Fruit fly (Drosophila melanogaster) whole organism, embryonic: Measurements from ENCODE around the gene CG15498.
A peak's percentile ranks its signal among the peaks of the same experiment; 100 is the strongest.

Experiments used
- ATbp ChIP-seq: fragments of 200-800 bp; sonication (Bioruptor generic); optimal IDR thresholded peaks from 2 replicates; lab custom pipeline; 2017; ENCODE audit warnings: missing biosample characterization, mild to moderate bottlenecking, missing genetic modification characterization, missing genetic modification reagents
- Atf3 ChIP-seq: fragments of 200-800 bp; sonication (Bioruptor generic); optimal IDR thresholded peaks from 3 replicates; lab custom pipeline; 2016; ENCODE audit warnings: missing biosample characterization, missing genetic modification characterization
- B-H2 ChIP-seq: fragments of 200-800 bp; sonication (Bioruptor generic); optimal IDR thresholded peaks from 2 replicates; lab custom pipeline; 2018; ENCODE audit warnings: missing biosample characterization, mild to moderate bottlenecking, missing genetic modification characterization
- CG10147 ChIP-seq: fragments of 200-800 bp; sonication (Bioruptor generic); optimal IDR thresholded peaks from 2 replicates; lab custom pipeline; 2019; ENCODE audit warnings: missing biosample characterization, mild to moderate bottlenecking, missing genetic modification characterization, moderate library complexity
- CG1024 ChIP-seq: fragments of 200-800 bp; sonication (Bioruptor generic); IDR thresholded peaks from 2 replicates; pipeline ENCODE4 v1.3.6; 2022; ENCODE audit warnings: missing biosample characterization, missing genetic modification characterization
- CG10462 ChIP-seq: fragments of 200-800 bp; sonication (Bioruptor generic); optimal IDR thresholded peaks from 2 replicates; lab custom pipeline; 2016; ENCODE audit warnings: missing biosample characterization, missing genetic modification characterization
- CG11085 ChIP-seq: fragments of 200-800 bp; sonication (Bioruptor generic); IDR thresholded peaks from 2 replicates; pipeline ENCODE4 v1.3.6; 2022; ENCODE audit warnings: missing biosample characterization, missing genetic modification characterization
- CG13123 ChIP-seq: fragments of 200-800 bp; sonication (Bioruptor generic); optimal IDR thresholded peaks from 2 replicates; lab custom pipeline; 2016; ENCODE audit warnings: missing biosample characterization, missing genetic modification characterization
- CG14441 ChIP-seq: fragments of 200-800 bp; sonication (Bioruptor generic); IDR thresholded peaks from 2 replicates; pipeline ENCODE4 v1.3.6; 2022; ENCODE audit warnings: missing biosample characterization, missing genetic modification characterization
- CG16779 ChIP-seq: fragments of 200-800 bp; sonication (Bioruptor generic); IDR thresholded peaks from 2 replicates; pipeline ENCODE4 v1.3.6; 2022; ENCODE audit warnings: missing biosample characterization, missing genetic modification characterization
- CG17568 ChIP-seq: fragments of 200-800 bp; sonication (Bioruptor generic); optimal IDR thresholded peaks from 2 replicates; lab custom pipeline; 2018; ENCODE audit warnings: missing biosample characterization, mild to moderate bottlenecking, missing genetic modification characterization, moderate library complexity
- CG17912 ChIP-seq: fragments of 200-800 bp; sonication (Bioruptor generic); optimal IDR thresholded peaks from 2 replicates; lab custom pipeline; 2018; ENCODE audit warnings: missing biosample characterization, mild to moderate bottlenecking, missing genetic modification characterization
- CG31365 ChIP-seq: fragments of 200-800 bp; sonication (Bioruptor generic); optimal IDR thresholded peaks from 2 replicates; lab custom pipeline; 2018; ENCODE audit warnings: missing biosample characterization, mild to moderate bottlenecking, missing genetic modification characterization
- CG32767 ChIP-seq: fragments of 200-800 bp; sonication (Bioruptor generic); IDR thresholded peaks from 2 replicates; pipeline ENCODE4 v1.3.6; 2022; ENCODE audit warnings: missing biosample characterization, missing genetic modification characterization
- CG4328 ChIP-seq: fragments of 200-800 bp; sonication (Bioruptor generic); optimal IDR thresholded peaks from 3 replicates; lab custom pipeline; 2017; ENCODE audit warnings: missing biosample characterization, missing genetic modification reagents, missing genetic modification characterization
- CG4404 ChIP-seq: fragments of 200-800 bp; sonication (Bioruptor generic); IDR thresholded peaks from 2 replicates; pipeline ENCODE4 v1.3.6; 2022; ENCODE audit warnings: missing biosample characterization, missing genetic modification characterization
- CG4424 ChIP-seq: fragments of 200-800 bp; sonication (Bioruptor generic); optimal IDR thresholded peaks from 3 replicates; lab custom pipeline; 2016; ENCODE audit warnings: missing biosample characterization, missing genetic modification characterization
- CG6791 ChIP-seq: fragments of 200-800 bp; sonication (Bioruptor generic); IDR thresholded peaks from 3 replicates; pipeline ENCODE4 v1.3.6; 2022; ENCODE audit warnings: missing biosample characterization, missing genetic modification characterization; ENCODE audit not compliant: partially characterized antibody
- CG7372 ChIP-seq: fragments of 200-800 bp; sonication (Bioruptor generic); IDR thresholded peaks from 2 replicates; pipeline ENCODE4 v1.3.6; 2022; ENCODE audit warnings: missing biosample characterization, missing genetic modification characterization
- CG7963 ChIP-seq: fragments of 200-800 bp; sonication (Bioruptor generic); IDR thresholded peaks from 3 replicates; pipeline ENCODE4 v1.3.6; 2022; ENCODE audit warnings: missing biosample characterization, missing genetic modification characterization; ENCODE audit not compliant: partially characterized antibody
- CG8924 ChIP-seq: fragments of 200-800 bp; optimal IDR thresholded peaks from 3 replicates; lab custom pipeline; 2019; ENCODE audit warnings: missing biosample characterization, mild to moderate bottlenecking, missing genetic modification characterization, moderate library complexity
- CoRest ChIP-seq: fragments of 200-800 bp; sonication (Bioruptor generic); optimal IDR thresholded peaks from 3 replicates; lab custom pipeline; 2018; ENCODE audit warnings: missing biosample characterization, mild to moderate bottlenecking, missing genetic modification characterization, moderate library complexity
- Dek ChIP-seq: fragments of 200-800 bp; sonication (Bioruptor generic); optimal IDR thresholded peaks from 3 replicates; lab custom pipeline; 2019; ENCODE audit warnings: missing biosample characterization, mild to moderate bottlenecking, missing genetic modification characterization, moderate library complexity
- Doc2 ChIP-seq: fragments of 200-800 bp; sonication (Bioruptor generic); IDR thresholded peaks from 2 replicates; pipeline ENCODE4 v1.3.6; 2022; ENCODE audit warnings: missing biosample characterization, missing genetic modification characterization
- Drgx ChIP-seq: fragments of 200-800 bp; sonication (Bioruptor generic); IDR thresholded peaks from 2 replicates; pipeline ENCODE4 v1.3.6; 2022; ENCODE audit warnings: missing biosample characterization, missing genetic modification characterization
- E2f2 ChIP-seq: fragments of 200-800 bp; sonication (Bioruptor generic); IDR thresholded peaks from 2 replicates; pipeline ENCODE4 v1.3.6; 2022; ENCODE audit warnings: missing biosample characterization, missing genetic modification characterization
- Fer3 ChIP-seq: fragments of 200-800 bp; sonication (Bioruptor generic); optimal IDR thresholded peaks from 2 replicates; lab custom pipeline; 2018; ENCODE audit warnings: missing biosample characterization, mild to moderate bottlenecking, missing genetic modification characterization, moderate library complexity
- Gug ChIP-seq: fragments of 200-800 bp; sonication (Bioruptor generic); IDR thresholded peaks from 4 replicates; pipeline ENCODE4 v1.3.6; 2022; ENCODE audit warnings: missing biosample characterization, missing genetic modification characterization
- H2.0 ChIP-seq: fragments of 200-800 bp; sonication (Bioruptor generic); IDR thresholded peaks from 2 replicates; pipeline ENCODE4 v1.3.6; 2022; ENCODE audit warnings: missing biosample characterization, missing genetic modification characterization
- Lpt ChIP-seq: fragments of >200 bp; optimal IDR thresholded peaks from 2 replicates; lab custom pipeline; 2018; ENCODE audit warnings: missing biosample characterization, missing genetic modification characterization
- Mrtf ChIP-seq: fragments of 200-800 bp; sonication (Bioruptor generic); IDR thresholded peaks from 3 replicates; pipeline ENCODE4 v1.3.6; 2022; ENCODE audit warnings: missing biosample characterization, missing genetic modification characterization
- NC2β ChIP-seq: fragments of 200-800 bp; sonication (Bioruptor generic); optimal IDR thresholded peaks from 2 replicates; lab custom pipeline; 2016; ENCODE audit warnings: missing biosample characterization, missing genetic modification characterization
- Poxn ChIP-seq: fragments of 200-800 bp; sonication (Bioruptor generic); IDR thresholded peaks from 2 replicates; pipeline ENCODE4 v1.3.6; 2022; ENCODE audit warnings: missing biosample characterization, missing genetic modification characterization
- Rx ChIP-seq: fragments of 200-800 bp; sonication (Bioruptor generic); IDR thresholded peaks from 2 replicates; pipeline ENCODE4 v1.3.6; 2022; ENCODE audit warnings: missing biosample characterization, missing genetic modification characterization
- Scr ChIP-seq: fragments of 200-800 bp; sonication (Bioruptor generic); IDR thresholded peaks from 2 replicates; pipeline ENCODE4 v1.3.6; 2022; ENCODE audit warnings: missing biosample characterization, missing genetic modification characterization; ENCODE audit not compliant: partially characterized antibody
- Sox100B ChIP-seq: fragments of 200-800 bp; sonication (Bioruptor generic); optimal IDR thresholded peaks from 3 replicates; lab custom pipeline; 2018; ENCODE audit warnings: missing biosample characterization, mild to moderate bottlenecking, missing genetic modification characterization
- aop ChIP-seq: fragments of 200-800 bp; sonication (Bioruptor generic); IDR thresholded peaks from 2 replicates; pipeline ENCODE4 v1.3.6; 2022; ENCODE audit warnings: missing biosample characterization, missing genetic modification characterization
- ase ChIP-seq: fragments of 200-800 bp; sonication (Bioruptor generic); IDR thresholded peaks from 3 replicates; pipeline ENCODE4 v1.3.6; 2022; ENCODE audit warnings: missing biosample characterization, missing genetic modification characterization
- dysf ChIP-seq: fragments of 200-800 bp; sonication (Bioruptor generic); IDR thresholded peaks from 3 replicates; pipeline ENCODE4 v1.3.6; 2022; ENCODE audit warnings: missing biosample characterization, missing genetic modification characterization
- esg ChIP-seq: fragments of 200-800 bp; sonication (Bioruptor generic); conservative IDR thresholded peaks from 2 replicates; pipeline ENCODE4 v1.3.6; 2022; ENCODE audit warnings: missing biosample characterization, missing genetic modification characterization
- her ChIP-seq: fragments of 200-800 bp; sonication (Bioruptor generic); optimal IDR thresholded peaks from 2 replicates; lab custom pipeline; 2016; ENCODE audit warnings: missing biosample characterization, missing genetic modification characterization
- jing ChIP-seq: fragments of 200-800 bp; sonication (Bioruptor generic); optimal IDR thresholded peaks from 2 replicates; lab custom pipeline; 2018; ENCODE audit warnings: missing biosample characterization, mild to moderate bottlenecking, missing genetic modification characterization
- kah ChIP-seq: fragments of 200-800 bp; sonication (Bioruptor generic); optimal IDR thresholded peaks from 2 replicates; lab custom pipeline; 2018; ENCODE audit warnings: missing biosample characterization, mild to moderate bottlenecking, missing genetic modification characterization
- nau ChIP-seq: fragments of 200-800 bp; sonication (Bioruptor generic); optimal IDR thresholded peaks from 3 replicates; lab custom pipeline; 2017; ENCODE audit warnings: missing biosample characterization, mild to moderate bottlenecking, missing genetic modification characterization, missing genetic modification reagents
- nom ChIP-seq: fragments of 200-800 bp; sonication (Bioruptor generic); optimal IDR thresholded peaks from 2 replicates; lab custom pipeline; 2017; ENCODE audit warnings: missing biosample characterization, missing genetic modification characterization, mild to moderate bottlenecking, moderate library complexity, missing genetic modification reagents
- p53 ChIP-seq: fragments of 200-800 bp; sonication (Bioruptor generic); optimal IDR thresholded peaks from 2 replicates; lab custom pipeline; 2016; ENCODE audit warnings: missing biosample characterization, missing genetic modification characterization
- phol ChIP-seq: fragments of 200-800 bp; sonication (Bioruptor generic); optimal IDR thresholded peaks from 3 replicates; lab custom pipeline; 2018; ENCODE audit warnings: missing biosample characterization, mild to moderate bottlenecking, missing genetic modification characterization, moderate library complexity
- sens-2 ChIP-seq: fragments of 200-800 bp; sonication (Bioruptor generic); IDR thresholded peaks from 2 replicates; pipeline ENCODE4 v1.3.6; 2022; ENCODE audit warnings: missing biosample characterization, missing genetic modification characterization
- sna ChIP-seq: fragments of 200-800 bp; sonication (Bioruptor generic); IDR thresholded peaks from 2 replicates; pipeline ENCODE4 v1.3.6; 2022; ENCODE audit warnings: missing biosample characterization, missing genetic modification characterization; ENCODE audit not compliant: partially characterized antibody
- so ChIP-seq: fragments of 200-800 bp; sonication (Bioruptor generic); IDR thresholded peaks from 3 replicates; pipeline ENCODE4 v1.3.6; 2022; ENCODE audit warnings: missing biosample characterization, missing genetic modification characterization
- wor ChIP-seq: fragments of 200-800 bp; sonication (Bioruptor generic); IDR thresholded peaks from 2 replicates; pipeline ENCODE4 v1.3.6; 2022; ENCODE audit warnings: missing biosample characterization, missing genetic modification characterization
- yki ChIP-seq: fragments of >200 bp; optimal IDR thresholded peaks from 3 replicates; lab custom pipeline; 2018

CG15498 gene

dm6 chr3R:21520183-21520582 is 48.8 kb downstream of the CG15498 start (continued):
- TF ChIP-seq Mrtf (GFP tag; lab: Robert Waterston, UW): peak; percentile 99
- TF ChIP-seq nau (GFP tag; lab: Kevin White, UChicago): peak; percentile 98
- peak; percentile 91 for TF ChIP-seq wor (GFP tag; lab: Robert Waterston, UW)
- TF ChIP-seq CG14441 (GFP tag; lab: Robert Waterston, UW): peak; percentile 98
- peak; percentile 97 for TF ChIP-seq phol
- peak; percentile 39; the same call in 2 of the 3 replicates for TF ChIP-seq CG6791 (GFP tag; lab: Robert Waterston, UW)
- TF ChIP-seq CG31365 (tag; lab: Kevin White, UChicago): peak; percentile 91
- no peak for TF ChIP-seq yki (lab: Kevin White, UChicago)
- TF ChIP-seq CG16779 (GFP tag; lab: Robert Waterston, UW): peak; percentile 98
- peak; percentile 87 for TF ChIP-seq CG32767 (GFP tag; lab: Robert Waterston, UW)
- peak; percentile 98 for TF ChIP-seq CG1024 (GFP tag; lab: Robert Waterston, UW)
- TF ChIP-seq CG11085 (GFP tag; lab: Robert Waterston, UW): peak; percentile 99
- TF ChIP-seq Drgx (GFP tag; lab: Robert Waterston, UW): peak; percentile 73
- TF ChIP-seq E2f2 (GFP tag; lab: Robert Waterston, UW): peak; percentile 76
- peak; percentile 89 for TF ChIP-seq aop (GFP tag; lab: Robert Waterston, UW)
- peak; percentile 99 for TF ChIP-seq ase (GFP tag; lab: Robert Waterston, UW)
- peak; percentile 98 for TF ChIP-seq dysf (GFP tag; lab: Robert Waterston, UW)
- TF ChIP-seq her (GFP tag; lab: Kevin White, UChicago): peak; percentile 95
- TF ChIP-seq so: peak; percentile 97
- peak; percentile 97 for TF ChIP-seq Gug (GFP tag; lab: Robert Waterston, UW)
- TF ChIP-seq Atf3 (GFP tag; lab: Kevin White, UChicago): peak; percentile 97
- TF ChIP-seq Poxn: peak; percentile 93
- peak; percentile 84 for TF ChIP-seq nom (GFP tag; lab: Kevin White, UChicago)
- TF ChIP-seq CG10462 (GFP tag; lab: Kevin White, UChicago): peak; percentile 95
- peak; percentile 99 for TF ChIP-seq sens-2 (GFP tag; lab: Robert Waterston, UW)
- peak; percentile 96 for TF ChIP-seq Dek (tag; lab: Kevin White, UChicago)
- peak; percentile 97 for TF ChIP-seq CG7372
- peak; percentile 100 for TF ChIP-seq CG17912 (GFP tag; lab: Kevin White, UChicago)
- TF ChIP-seq CG4424 (GFP tag; lab: Kevin White, UChicago): peak; percentile 99
- TF ChIP-seq Sox100B: peak; percentile 94
- peak; percentile 99 for TF ChIP-seq ATbp (GFP tag; lab: Kevin White, UChicago)
- TF ChIP-seq CG17568 (GFP tag; lab: Kevin White, UChicago): peak; percentile 98
- TF ChIP-seq CG8924 (tag; lab: Kevin White, UChicago): peak; percentile 86
- TF ChIP-seq jing (GFP tag; lab: Kevin White, UChicago): peak; percentile 97
- no peak for TF ChIP-seq CG7963 (GFP tag; lab: Robert Waterston, UW)
- TF ChIP-seq Fer3: peak; percentile 99
- TF ChIP-seq CG4328 (GFP tag; lab: Kevin White, UChicago): peak; percentile 99
- TF ChIP-seq Scr: no peak
- peak; percentile 99 for TF ChIP-seq H2.0 (GFP tag; lab: Robert Waterston, UW)
- peak; percentile 96 for TF ChIP-seq Doc2 (GFP tag; lab: Robert Waterston, UW)
- TF ChIP-seq NC2β (GFP tag; lab: Kevin White, UChicago): peak; percentile 99
- TF ChIP-seq Rx: peak; percentile 99
- peak; percentile 91 for TF ChIP-seq CG10147
- peak; percentile 89 for TF ChIP-seq esg (GFP tag; lab: Robert Waterston, UW)
- no peak for TF ChIP-seq sna
- TF ChIP-seq B-H2: peak; percentile 99
- peak; percentile 91 for TF ChIP-seq CG4404 (GFP tag; lab: Robert Waterston, UW)
- peak; percentile 97 for TF ChIP-seq CoRest (tag; lab: Kevin White, UChicago)
- TF ChIP-seq kah: peak; percentile 91
- TF ChIP-seq CG13123 (GFP tag; lab: Kevin White, UChicago): peak; percentile 97
- TF ChIP-seq Lpt: no peak
- TF ChIP-seq p53 (GFP tag; lab: Kevin White, UChicago): peak; percentile 97
